6 worm cellular contexts compared by ENCODE assay signal in genomic region chrIV:6048462-6048861, ce11.
A peak's percentile ranks its signal among the peaks of the same experiment; 100 is the strongest.
TF ChIP-seq lines count a peak whose summit lies in the region.

No protein-coding gene starts in this region.

TF ChIP-seq in whole organism, L1 larva, 84 proteins besides CTCF, POLR2A, EP300 and RAD21 (continues in another document):
- peak; percentile 45 for TF ChIP-seq pqm-1 (tag; optimal IDR thresholded peaks at IDR 0.05; lab: Kevin White, UChicago)
- no peak for TF ChIP-seq tbx-2 (tag; optimal IDR thresholded peaks at IDR 0.05; lab: Kevin White, UChicago)
- TF ChIP-seq vab-15 (tag; optimal IDR thresholded peaks at IDR 0.05; lab: Kevin White, UChicago), result no peak
- TF ChIP-seq lin-14 (GFP tag; optimal IDR thresholded peaks at IDR 0.05; lab: Kevin White, UChicago), result peak; percentile 41
- no peak for TF ChIP-seq unc-98 (GFP tag; IDR thresholded peaks at IDR 0.05; lab: Robert Waterston, UW)
- TF ChIP-seq zip-4 (GFP tag; optimal IDR thresholded peaks at IDR 0.05; lab: Kevin White, UChicago), result no peak
- peak in 1 of 2 experiments; percentile 24 for TF ChIP-seq lin-35 (GFP tag; optimal IDR thresholded peaks at IDR 0.05; lab: Kevin White, UChicago)
- no peak for TF ChIP-seq efl-1 (optimal IDR thresholded peaks at IDR 0.05; lab: Kevin White, UChicago)
- TF ChIP-seq efl-1 (GFP tag; optimal IDR thresholded peaks at IDR 0.05 in 1 of 2; lab: Kevin White, UChicago), result no peak
- no peak for TF ChIP-seq isw-1 (GFP tag; IDR thresholded peaks at IDR 0.05; lab: Robert Waterston, UW)
- TF ChIP-seq jun-1 (tag; optimal IDR thresholded peaks at IDR 0.05; lab: Kevin White, UChicago), result peak; percentile 1
- no peak for TF ChIP-seq skn-1 (tag; optimal IDR thresholded peaks at IDR 0.05; lab: Kevin White, UChicago)
- TF ChIP-seq nhr-12 (tag; optimal IDR thresholded peaks at IDR 0.05; lab: Kevin White, UChicago), result no peak
- no peak for TF ChIP-seq hlh-4 (tag; optimal IDR thresholded peaks at IDR 0.05; lab: Kevin White, UChicago)
- no peak for TF ChIP-seq lin-13 (GFP tag; optimal IDR thresholded peaks at IDR 0.05; lab: Kevin White, UChicago)
- peak; percentile 89 for TF ChIP-seq elt-2 (tag; optimal IDR thresholded peaks at IDR 0.05; lab: Kevin White, UChicago)

TF ChIP-seq in whole organism, L2 larva, 48 proteins besides CTCF, POLR2A, EP300 and RAD21:
- TF ChIP-seq gmeb-1 (tag; optimal IDR thresholded peaks at IDR 0.05; lab: Kevin White, UChicago), result peak; percentile 19
- TF ChIP-seq mab-5 (tag; optimal IDR thresholded peaks at IDR 0.05; lab: Kevin White, UChicago), result no peak
- TF ChIP-seq sma-9 (GFP tag; optimal IDR thresholded peaks at IDR 0.05; lab: Kevin White, UChicago), result peak; percentile 34
- no peak for TF ChIP-seq sma-9 (tag; optimal IDR thresholded peaks at IDR 0.05; lab: Kevin White, UChicago)
- peak; percentile 83 for TF ChIP-seq fos-1 (tag; optimal IDR thresholded peaks at IDR 0.05; lab: Kevin White, UChicago)

TF ChIP-seq in whole organism, L3 larva, 47 proteins besides CTCF, POLR2A, EP300 and RAD21:
- TF ChIP-seq elt-2 (tag; optimal IDR thresholded peaks at IDR 0.05; lab: Kevin White, UChicago) (peak; percentile 95), pqm-1 (tag; optimal IDR thresholded peaks at IDR 0.05; lab: Kevin White, UChicago) (peak; percentile 73), pha-4 (tag; optimal IDR thresholded peaks at IDR 0.05; lab: Kevin White, UChicago) (peak; percentile 58), skn-1 (tag; optimal IDR thresholded peaks at IDR 0.05; lab: Kevin White, UChicago) (no peak), jun-1 (tag; optimal IDR thresholded peaks at IDR 0.05; lab: Kevin White, UChicago) (peak; percentile 14), egl-5 (tag; optimal IDR thresholded peaks at IDR 0.05; lab: Kevin White, UChicago) (no peak), egl-27 (tag; optimal IDR thresholded peaks at IDR 0.05; lab: Kevin White, UChicago) (no peak), mdl-1 (tag; optimal IDR thresholded peaks at IDR 0.05; lab: Kevin White, UChicago) (no peak), aly-2 (tag; optimal IDR thresholded peaks at IDR 0.05; lab: Kevin White, UChicago) (no peak), ceh-9 (tag; optimal IDR thresholded peaks at IDR 0.05; lab: Kevin White, UChicago) (no peak), fos-1 (tag; optimal IDR thresholded peaks at IDR 0.05; lab: Kevin White, UChicago) (no peak), ceh-28 (tag; optimal IDR thresholded peaks at IDR 0.05; lab: Kevin White, UChicago) (no peak)
TF ChIP-seq in whole organism, L3 larva: peak in this region for 4.

TF ChIP-seq in whole organism, L4 larva, 104 proteins besides CTCF, POLR2A, EP300 and RAD21 (continues in another document):
- TF ChIP-seq rbr-2 (tag; optimal IDR thresholded peaks at IDR 0.05; lab: Kevin White, UChicago) (no peak), nhr-77 (tag; optimal IDR thresholded peaks at IDR 0.05; lab: Kevin White, UChicago) (peak; percentile 26), daf-16 (GFP tag; optimal IDR thresholded peaks at IDR 0.05; lab: Kevin White, UChicago) (no peak), daf-16 (tag; optimal IDR thresholded peaks at IDR 0.05; lab: Kevin White, UChicago) (peak; percentile 82), nhr-42 (GFP tag; IDR thresholded peaks at IDR 0.05; lab: Robert Waterston, UW) (no peak), nhr-28 (tag; optimal IDR thresholded peaks at IDR 0.05; lab: Kevin White, UChicago) (peak; percentile 71), aha-1 (tag; lab: Kevin White, UChicago) (no peak), lin-13 (GFP tag; optimal IDR thresholded peaks at IDR 0.05; lab: Kevin White, UChicago) (no peak), pqm-1 (tag; optimal IDR thresholded peaks at IDR 0.05; lab: Kevin White, UChicago) (peak; percentile 92), nhr-102 (tag; optimal IDR thresholded peaks at IDR 0.05; lab: Kevin White, UChicago) (no peak), hif-1 (tag; optimal IDR thresholded peaks at IDR 0.05; lab: Kevin White, UChicago) (no peak), madf-5 (GFP tag; IDR thresholded peaks at IDR 0.05; lab: Robert Waterston, UW) (no peak), ctbp-1 (GFP tag; IDR thresholded peaks at IDR 0.05; lab: Robert Waterston, UW) (no peak), tag-97 (GFP tag; IDR thresholded peaks at IDR 0.05; lab: Robert Waterston, UW) (no peak), mes-2 (tag; optimal IDR thresholded peaks at IDR 0.05; lab: Kevin White, UChicago; ENCODE audit: poor library complexity, severe bottlenecking) (no peak), nhr-11 (tag; optimal IDR thresholded peaks at IDR 0.05; lab: Kevin White, UChicago) (no peak), dve-1 (tag; optimal IDR thresholded peaks at IDR 0.05; lab: Kevin White, UChicago; ENCODE audit: insufficient read depth) (peak; percentile 58), lim-7 (GFP tag; IDR thresholded peaks at IDR 0.05; lab: Robert Waterston, UW) (no peak), zfp-3 (GFP tag; conservative IDR thresholded peaks at IDR 0.05; lab: Robert Waterston, UW) (no peak), ama-1 (optimal IDR thresholded peaks at IDR 0.05; lab: Kevin White, UChicago) (no peak), zip-11 (GFP tag; IDR thresholded peaks at IDR 0.05; lab: Robert Waterston, UW) (no peak), lin-29 (GFP tag; IDR thresholded peaks at IDR 0.05; lab: Robert Waterston, UW) (no peak)

TF ChIP-seq in whole organism, late embryonic, 69 proteins besides CTCF, POLR2A, EP300 and RAD21:
- no peak for TF ChIP-seq ztf-16 (tag; optimal IDR thresholded peaks at IDR 0.05; lab: Kevin White, UChicago)
- peak; percentile 20 for TF ChIP-seq elt-2 (tag; optimal IDR thresholded peaks at IDR 0.05; lab: Kevin White, UChicago)
- TF ChIP-seq elt-4 (tag; optimal IDR thresholded peaks at IDR 0.05; lab: Kevin White, UChicago), result no peak
- no peak for TF ChIP-seq ceh-2 (tag; optimal IDR thresholded peaks at IDR 0.05; lab: Kevin White, UChicago)
- no peak for TF ChIP-seq nfya-1 (tag; optimal IDR thresholded peaks at IDR 0.05; lab: Kevin White, UChicago)
- no peak for TF ChIP-seq gmeb-2 (tag; optimal IDR thresholded peaks at IDR 0.05; lab: Kevin White, UChicago)
- no peak for TF ChIP-seq pqm-1 (tag; optimal IDR thresholded peaks at IDR 0.05; lab: Kevin White, UChicago)
- TF ChIP-seq lin-11 (tag; optimal IDR thresholded peaks at IDR 0.05; lab: Kevin White, UChicago), result no peak

TF ChIP-seq in whole organism, young adult, 124 proteins besides CTCF, POLR2A, EP300 and RAD21:
- TF ChIP-seq K12H6.12 (tag; optimal IDR thresholded peaks at IDR 0.05; lab: Kevin White, UChicago) (no peak), ztf-26 (tag; optimal IDR thresholded peaks at IDR 0.05; lab: Kevin White, UChicago) (no peak), ets-4 (GFP tag; optimal IDR thresholded peaks at IDR 0.05; lab: Kevin White, UChicago) (peak; percentile 1), K11D2.4 (GFP tag; IDR thresholded peaks at IDR 0.05; lab: Robert Waterston, UW) (no peak), ekl-4 (GFP tag; IDR thresholded peaks at IDR 0.05; lab: Robert Waterston, UW) (no peak), unc-62 (GFP tag; optimal IDR thresholded peaks at IDR 0.05; lab: Kevin White, UChicago) (no peak), ztf-6 (GFP tag; IDR thresholded peaks at IDR 0.05; lab: Robert Waterston, UW) (no peak), nhr-80 (tag; optimal IDR thresholded peaks at IDR 0.05; lab: Kevin White, UChicago) (peak; percentile 87), tbx-9 (tag; optimal IDR thresholded peaks at IDR 0.05; lab: Kevin White, UChicago; ENCODE audit: borderline replicate concordance) (no peak)
